Fruit fly (Drosophila melanogaster) whole organism: ENCODE data around the gene CG12715.

ENCODE experiments used
- CG8478 ChIP-seq: fragments of >200 bp; optimal IDR thresholded peaks from 2 replicates; lab custom pipeline; 2018; ENCODE audit warnings: inconsistent platforms
- Dll ChIP-seq: fragments of >200 bp; optimal IDR thresholded peaks from 2 replicates; lab custom pipeline; 2017
- EcR ChIP-seq, 2 experiments: fragments of >200 bp; optimal IDR thresholded peaks; 2 replicates each; lab custom pipeline; 2017; ENCODE audit warnings: missing biosample characterization in 2 of 2, missing genetic modification characterization in 2 of 2, missing genetic modification reagents in 2 of 2
- pan ChIP-seq: fragments of >200 bp; optimal IDR thresholded peaks from 2 replicates; lab custom pipeline; 2017
- psq ChIP-seq: fragments of >200 bp; optimal IDR thresholded peaks from 2 replicates; lab custom pipeline; 2017
- usp ChIP-seq: fragments of >200 bp; optimal IDR thresholded peaks from 2 replicates; lab custom pipeline; 2017; ENCODE audit warnings: missing biosample characterization, missing genetic modification characterization, mixed read lengths

Gene CG12715

dm6 chrX:13023777-13024176, 31.4 kb downstream of the CG12715 start:
- TF ChIP-seq EcR (GFP tag; optimal IDR thresholded peaks at IDR 0.05; lab: Kevin White, UChicago) = no peak

DNA sequence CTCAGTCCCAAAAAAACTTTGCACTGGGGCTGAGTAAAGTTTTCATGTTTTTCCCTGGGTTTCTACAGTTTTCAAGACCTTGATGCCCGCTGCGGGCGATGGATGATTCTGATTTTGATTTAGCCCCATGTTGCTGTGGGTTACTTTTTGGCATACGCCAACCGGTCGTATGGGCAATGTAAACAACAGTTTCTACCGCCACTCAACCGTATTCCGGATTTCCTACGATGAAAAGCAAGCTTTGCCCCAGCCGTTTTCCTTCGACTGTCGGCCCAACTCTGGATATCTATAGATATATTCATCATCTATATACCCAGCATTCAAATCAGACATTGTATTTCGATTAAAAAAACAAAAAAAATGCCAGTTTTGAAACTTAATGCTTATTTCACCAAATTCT, 33.2 kb downstream of the CG12715 start, which contains the start of gene CG2209:
Gene CG2209 (plus strand): TSS at position 301 of the 400 bp plus-strand sequence.
- TF ChIP-seq Dll (no peak), usp (GFP tag; lab: Kevin White, UChicago) (no peak), pan (lab: Kevin White, UChicago) (no peak), CG8478 (lab: Kevin White, UChicago) (no peak), EcR (GFP tag; optimal IDR thresholded peaks at IDR 0.05; lab: Kevin White, UChicago) (no peak), psq (lab: Kevin White, UChicago) (no peak)

- no peak for TF ChIP-seq usp (GFP tag; lab: Kevin White, UChicago)
- no peak for TF ChIP-seq pan (lab: Kevin White, UChicago)
- no peak for TF ChIP-seq Dll
- no peak for TF ChIP-seq EcR (GFP tag; optimal IDR thresholded peaks at IDR 0.05; lab: Kevin White, UChicago)
- TF ChIP-seq CG8478 (lab: Kevin White, UChicago) = no peak
Observed at dm6 chrX:13012289-13012688, 42.8 kb downstream of the CG12715 start.

dm6 chrX:13004779-13005178, 50.3 kb downstream of the CG12715 start, which contains the start of gene CG15719:
TSS of gene CG15719 (minus strand) at chrX:13004879.
- TF ChIP-seq psq (lab: Kevin White, UChicago) (no peak), Dll (no peak), usp (GFP tag; lab: Kevin White, UChicago) (no peak)
